Fruit fly (Drosophila melanogaster): ENCODE results near the gene CG4133.

Gene CG4133

DNA sequence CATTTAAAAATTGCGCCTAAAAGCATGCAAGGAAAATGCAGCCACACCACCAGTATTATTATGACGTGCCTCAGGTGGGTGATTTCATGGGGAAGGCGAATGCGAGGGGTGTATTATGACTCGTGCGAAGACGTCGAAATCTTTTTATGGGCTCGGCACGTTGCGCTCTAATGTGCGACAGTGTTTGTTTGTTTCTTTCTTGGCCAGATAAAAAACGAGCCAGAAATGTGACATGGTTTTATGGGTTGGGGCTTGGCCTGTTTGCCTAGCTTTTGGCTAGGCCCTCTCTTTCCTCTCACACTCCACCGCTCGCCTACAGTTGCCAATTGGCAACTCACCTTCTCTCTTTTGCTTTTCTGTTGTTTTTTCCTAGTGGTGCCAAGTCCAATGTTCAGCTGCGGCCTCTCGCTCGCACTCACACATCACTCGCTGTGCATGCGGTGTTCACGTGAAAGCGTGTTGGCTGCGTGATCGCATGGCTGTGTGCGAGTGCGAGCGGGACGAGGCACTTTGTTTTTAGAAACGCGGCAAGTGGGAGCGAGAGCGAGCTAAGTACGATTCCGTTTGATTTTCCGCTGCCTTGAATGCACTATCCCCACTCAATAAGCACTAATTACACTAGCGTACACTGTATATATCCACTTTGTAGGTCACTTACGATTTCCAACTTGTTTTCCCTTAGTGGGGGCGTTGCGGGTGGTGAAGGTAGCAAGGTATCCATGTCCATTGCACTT, 23.6 kb downstream of the CG4133 start:
- TF ChIP-seq Pif1B (GFP tag; optimal IDR thresholded peaks at IDR 0.05) (peak; percentile 97), Pif1A (GFP tag; optimal IDR thresholded peaks at IDR 0.05) (peak; percentile 98), D1 (tag; optimal IDR thresholded peaks at IDR 0.05) (no peak), rn (GFP tag; IDR thresholded peaks at IDR 0.05) (no peak), Snoo (tag; optimal IDR thresholded peaks at IDR 0.05) (peak; percentile 91), EcR (GFP tag; optimal IDR thresholded peaks at IDR 0.05) (peak; percentile 35), Ets98B (GFP tag; IDR thresholded peaks at IDR 0.05) (no peak), CG8159 (tag; optimal IDR thresholded peaks at IDR 0.05) (peak; percentile 88), CG17806 (tag; optimal IDR thresholded peaks at IDR 0.05) (peak; percentile 89), CG4496 (GFP tag; IDR thresholded peaks at IDR 0.05) (no peak), CG34367 (tag; optimal IDR thresholded peaks at IDR 0.05) (peak; percentile 94), CG12605 (GFP tag; IDR thresholded peaks at IDR 0.05) (no peak), CG13204 (GFP tag; optimal IDR thresholded peaks at IDR 0.05) (peak; percentile 99), CG14655 (GFP tag; optimal IDR thresholded peaks at IDR 0.05) (peak; percentile 97), CG8301 (tag; optimal IDR thresholded peaks at IDR 0.05) (peak; percentile 95), gl (tag; optimal IDR thresholded peaks at IDR 0.05) (peak; percentile 100), CG32121 (GFP tag; IDR thresholded peaks at IDR 0.05) (no peak), CG10348 (GFP tag; IDR thresholded peaks at IDR 0.05) (no peak), CG9948 (tag; optimal IDR thresholded peaks at IDR 0.05) (peak; percentile 82), CG15710 (tag; optimal IDR thresholded peaks at IDR 0.05) (peak; percentile 83), fd96Ca (GFP tag; IDR thresholded peaks at IDR 0.05) (no peak)

DNA sequence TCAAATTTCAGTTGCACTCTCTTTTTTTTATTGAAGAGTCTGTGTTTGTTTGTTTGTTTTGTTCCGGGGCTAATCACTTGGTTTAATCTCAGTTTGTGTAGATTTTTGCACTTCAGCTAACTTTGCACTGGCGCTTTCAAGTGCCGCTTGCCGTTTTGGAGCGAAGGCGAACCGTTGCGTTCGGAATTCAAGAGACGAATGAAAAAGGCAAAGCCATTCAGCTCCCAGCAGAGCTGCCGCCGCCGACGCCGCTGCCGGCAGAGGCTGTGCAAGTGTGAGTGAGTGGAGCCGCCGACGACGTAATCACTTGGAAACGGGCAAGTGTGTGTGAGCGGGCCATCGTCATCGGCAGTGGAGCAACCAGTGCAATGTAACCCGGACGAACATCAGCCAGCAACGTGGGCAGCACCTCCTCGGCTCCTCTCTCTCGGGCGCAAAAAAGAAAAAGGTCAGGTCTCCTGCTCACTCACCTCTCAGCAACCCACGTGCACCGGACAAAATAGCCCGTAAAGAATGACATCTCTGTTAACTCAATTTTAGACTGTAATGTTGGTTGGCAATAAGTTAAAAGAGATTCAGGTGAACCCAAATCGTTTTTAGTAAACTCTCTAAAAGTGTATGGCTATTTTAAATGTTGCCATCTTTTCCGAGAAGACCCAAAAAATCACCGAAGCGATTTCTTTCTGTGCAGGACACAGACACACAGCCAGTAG, 24.3 kb downstream of the CG4133 start, which contains the start of gene cbt:
cbt (minus strand) TSS at position 206 of the 713 bp plus-strand sequence.
- TF ChIP-seq CG14655 (GFP tag; optimal IDR thresholded peaks at IDR 0.05) (peak; percentile 99), Pif1B (GFP tag; optimal IDR thresholded peaks at IDR 0.05) (peak; percentile 98), CG4496 (GFP tag; IDR thresholded peaks at IDR 0.05) (no peak), CG9948 (tag; optimal IDR thresholded peaks at IDR 0.05) (peak; percentile 99), gl (tag; optimal IDR thresholded peaks at IDR 0.05) (peak; percentile 95), D1 (tag; optimal IDR thresholded peaks at IDR 0.05) (peak; percentile 98), EcR (GFP tag; optimal IDR thresholded peaks at IDR 0.05) (peak; percentile 94), CG15710 (tag; optimal IDR thresholded peaks at IDR 0.05) (peak; percentile 98), CG12605 (GFP tag; IDR thresholded peaks at IDR 0.05) (no peak), rn (GFP tag; IDR thresholded peaks at IDR 0.05) (no peak), Ets98B (GFP tag; IDR thresholded peaks at IDR 0.05) (no peak), CG8301 (tag; optimal IDR thresholded peaks at IDR 0.05) (peak; percentile 99), CG8159 (tag; optimal IDR thresholded peaks at IDR 0.05) (peak; percentile 99), CG34367 (tag; optimal IDR thresholded peaks at IDR 0.05) (peak; percentile 98), CG32121 (GFP tag; IDR thresholded peaks at IDR 0.05) (no peak), Snoo (tag; optimal IDR thresholded peaks at IDR 0.05) (peak; percentile 96), CG17806 (tag; optimal IDR thresholded peaks at IDR 0.05) (peak; percentile 98), CG13204 (GFP tag; optimal IDR thresholded peaks at IDR 0.05) (peak; percentile 95), CG10348 (GFP tag; IDR thresholded peaks at IDR 0.05) (no peak), fd96Ca (GFP tag; IDR thresholded peaks at IDR 0.05) (no peak), Pif1A (GFP tag; optimal IDR thresholded peaks at IDR 0.05) (peak; percentile 99)

DNA sequence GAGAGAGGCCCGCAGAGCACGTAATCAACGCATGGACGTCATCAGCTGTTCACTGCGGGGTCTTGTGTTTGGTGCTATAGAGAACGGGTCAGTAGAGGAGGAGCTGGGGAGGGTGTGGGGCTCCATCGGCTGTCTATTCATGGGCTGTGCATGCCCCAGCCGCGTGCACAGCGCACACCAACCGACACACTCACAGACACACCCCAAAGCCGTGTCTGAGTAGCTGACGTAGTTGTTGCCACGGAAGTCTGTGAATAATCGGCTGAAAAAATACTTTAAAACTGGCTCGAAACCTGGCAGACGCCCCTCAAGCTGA, 24.8 kb downstream of the CG4133 start:
- TF ChIP-seq rn (GFP tag; IDR thresholded peaks at IDR 0.05) (no peak), CG10348 (GFP tag; IDR thresholded peaks at IDR 0.05) (no peak), Pif1B (GFP tag; optimal IDR thresholded peaks at IDR 0.05) (no peak), CG12605 (GFP tag; IDR thresholded peaks at IDR 0.05) (no peak)

DNA sequence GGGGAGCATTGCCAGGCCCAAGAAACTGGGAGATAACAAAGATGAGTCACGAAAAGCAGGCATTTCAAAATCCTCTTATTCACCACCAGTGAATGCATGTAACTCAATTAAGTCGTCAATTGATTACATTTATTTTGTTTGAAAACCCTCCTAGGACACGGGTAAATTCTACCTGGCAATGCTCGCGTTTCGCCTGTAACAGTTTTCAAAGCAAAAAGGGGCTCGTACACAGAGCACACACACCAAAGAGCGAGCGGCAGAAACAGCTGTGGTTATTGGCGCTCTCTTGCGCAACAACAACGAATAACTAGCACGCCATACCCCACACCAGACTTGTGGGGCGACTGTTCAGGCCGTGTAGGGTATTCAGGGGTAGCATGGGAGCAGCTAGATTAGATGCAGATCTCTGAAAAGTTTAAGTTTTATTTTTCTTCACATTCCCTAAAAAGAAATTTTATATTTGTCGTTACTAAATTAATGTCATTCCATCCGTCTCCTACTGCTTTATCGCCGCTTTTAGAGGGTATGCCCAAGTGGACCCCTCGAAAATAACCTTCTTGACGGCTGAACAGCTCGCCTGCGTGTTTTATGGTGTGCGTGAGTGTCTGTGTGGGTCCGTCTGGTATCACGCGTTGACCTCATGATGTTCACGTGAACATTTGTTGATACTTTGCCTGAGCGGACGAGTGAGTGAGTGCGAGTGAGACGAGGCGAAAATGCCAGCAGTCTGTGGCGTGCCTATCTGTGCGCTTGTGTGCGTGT, 25.5 kb downstream of the CG4133 start:
- TF ChIP-seq CG17806 (tag; optimal IDR thresholded peaks at IDR 0.05) (peak; percentile 100), CG14655 (GFP tag; optimal IDR thresholded peaks at IDR 0.05) (peak; percentile 100), fd96Ca (GFP tag; IDR thresholded peaks at IDR 0.05) (no peak), Snoo (tag; optimal IDR thresholded peaks at IDR 0.05) (peak; percentile 100), CG15710 (tag; optimal IDR thresholded peaks at IDR 0.05) (peak; percentile 100), CG4496 (GFP tag; IDR thresholded peaks at IDR 0.05) (no peak), Pif1A (GFP tag; optimal IDR thresholded peaks at IDR 0.05) (peak; percentile 100), CG8159 (tag; optimal IDR thresholded peaks at IDR 0.05) (peak; percentile 100), EcR (GFP tag; optimal IDR thresholded peaks at IDR 0.05) (peak; percentile 98), rn (GFP tag; IDR thresholded peaks at IDR 0.05) (no peak), CG10348 (GFP tag; IDR thresholded peaks at IDR 0.05) (no peak), Pif1B (GFP tag; optimal IDR thresholded peaks at IDR 0.05) (peak; percentile 100), CG32121 (GFP tag; IDR thresholded peaks at IDR 0.05) (no peak), gl (tag; optimal IDR thresholded peaks at IDR 0.05) (peak; percentile 99), CG8301 (tag; optimal IDR thresholded peaks at IDR 0.05) (peak; percentile 100), CG12605 (GFP tag; IDR thresholded peaks at IDR 0.05) (no peak), CG9948 (tag; optimal IDR thresholded peaks at IDR 0.05) (peak; percentile 100), D1 (tag; optimal IDR thresholded peaks at IDR 0.05) (peak; percentile 100), Ets98B (GFP tag; IDR thresholded peaks at IDR 0.05) (no peak), CG13204 (GFP tag; optimal IDR thresholded peaks at IDR 0.05) (peak; percentile 100), CG34367 (tag; optimal IDR thresholded peaks at IDR 0.05) (peak; percentile 100)

DNA sequence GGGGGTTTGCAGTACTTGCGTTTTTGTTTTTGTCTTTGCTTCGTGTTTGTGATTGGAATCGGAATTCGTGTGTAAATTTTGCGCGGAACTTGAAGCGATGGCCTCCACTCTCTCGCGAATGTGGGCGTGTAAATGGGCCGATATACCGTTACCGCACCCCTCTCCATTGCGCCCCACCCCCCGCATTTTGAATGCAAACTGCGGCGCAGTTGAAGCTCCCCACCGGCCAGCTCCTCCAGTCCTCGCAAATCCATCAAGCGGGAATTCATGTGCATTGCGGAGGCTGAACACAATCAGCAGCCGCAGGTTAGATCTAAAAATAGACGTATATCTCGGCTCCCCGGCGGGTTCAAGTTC, 26.0 kb downstream of the CG4133 start:
- TF ChIP-seq CG12605 (GFP tag; IDR thresholded peaks at IDR 0.05) (no peak), fd96Ca (GFP tag; IDR thresholded peaks at IDR 0.05) (no peak), EcR (GFP tag; optimal IDR thresholded peaks at IDR 0.05) (no peak), CG9948 (tag; optimal IDR thresholded peaks at IDR 0.05) (no peak), CG8301 (tag; optimal IDR thresholded peaks at IDR 0.05) (no peak), CG4496 (GFP tag; IDR thresholded peaks at IDR 0.05) (no peak), Ets98B (GFP tag; IDR thresholded peaks at IDR 0.05) (no peak), rn (GFP tag; IDR thresholded peaks at IDR 0.05) (no peak), CG8159 (tag; optimal IDR thresholded peaks at IDR 0.05) (no peak), gl (tag; optimal IDR thresholded peaks at IDR 0.05) (no peak), CG32121 (GFP tag; IDR thresholded peaks at IDR 0.05) (no peak), CG13204 (GFP tag; optimal IDR thresholded peaks at IDR 0.05) (no peak), CG34367 (tag; optimal IDR thresholded peaks at IDR 0.05) (no peak), Pif1B (GFP tag; optimal IDR thresholded peaks at IDR 0.05) (no peak), D1 (tag; optimal IDR thresholded peaks at IDR 0.05) (no peak), CG15710 (tag; optimal IDR thresholded peaks at IDR 0.05) (no peak), CG17806 (tag; optimal IDR thresholded peaks at IDR 0.05) (no peak), CG10348 (GFP tag; IDR thresholded peaks at IDR 0.05) (no peak), CG14655 (GFP tag; optimal IDR thresholded peaks at IDR 0.05) (no peak), Snoo (tag; optimal IDR thresholded peaks at IDR 0.05) (no peak)

All from whole organism, pupa.